Worm (Caenorhabditis elegans) whole organism, L1 larva: ENCODE data around the gene fbxa-156.
A peak's percentile ranks its signal among the peaks of the same experiment; 100 is the strongest.

Experiments
- C04F5.9 ChIP-seq: sonication (generic microtip); optimal IDR thresholded peaks from 2 replicates; lab custom pipeline; 2016; ENCODE audit warnings: missing genetic modification characterization, missing compliant biosample characterization
- C16A3.4 ChIP-seq: fragments of 150-350 bp; optimal IDR thresholded peaks from 2 replicates; lab custom pipeline; 2014; ENCODE audit warnings: missing biosample characterization, missing genetic modification characterization
- C34B4.2 ChIP-seq: sonication (generic microtip); optimal IDR thresholded peaks from 2 replicates; lab custom pipeline; 2017; ENCODE audit warnings: mild to moderate bottlenecking, missing genetic modification characterization, missing compliant biosample characterization
- blmp-1 ChIP-seq: fragments of 150-350 bp; optimal IDR thresholded peaks from 2 replicates; lab custom pipeline; 2014; ENCODE audit warnings: missing biosample characterization, missing genetic modification characterization
- ceh-82 ChIP-seq, 3 experiments: fragments of 150-350 bp in 1 of 3; sonication (generic microtip) in 2 of 3; optimal IDR thresholded peaks; 2 replicates each; lab custom pipeline; 2014 to 2017; ENCODE audit warnings: missing biosample characterization in 3 of 3, missing genetic modification characterization in 3 of 3
- ceh-90 ChIP-seq: sonication (generic microtip); optimal IDR thresholded peaks from 2 replicates; lab custom pipeline; 2016; ENCODE audit warnings: missing genetic modification characterization, missing compliant biosample characterization
- dpl-1 ChIP-seq, 3 experiments: fragments of 150-350 bp in 2 of 3; sonication (generic microtip) in 1 of 3; optimal IDR thresholded peaks; 2 replicates each; lab custom pipeline; 2014 to 2017; ENCODE audit warnings: missing biosample characterization in 3 of 3, missing genetic modification characterization in 3 of 3, missing genetic modification reagents in 3 of 3
- efl-1 ChIP-seq, 4 experiments: fragments of 150-350 bp; optimal IDR thresholded peaks in 3 of 4; peaks in 1 of 4; 1 replicate in 1 of 4; 2 replicates in 3 of 4; lab custom pipeline; 2014; ENCODE audit warnings: missing biosample characterization in 2 of 4, missing genetic modification characterization in 2 of 4, missing genetic modification reagents in 2 of 4
- egl-13 ChIP-seq: sonication (generic microtip); optimal IDR thresholded peaks from 2 replicates; lab custom pipeline; 2016; ENCODE audit warnings: missing genotype, missing genetic modification reagents, missing genetic modification characterization, missing compliant biosample characterization
- elt-3 ChIP-seq, 6 experiments: fragments of 150-350 bp in 1 of 6; sonication (generic microtip); optimal IDR thresholded peaks; 2 replicates each; lab custom pipeline; 2017 to 2018; ENCODE audit warnings: missing biosample characterization in 6 of 6, missing genetic modification characterization in 6 of 6, inconsistent platforms in 1 of 6
- fkh-4 ChIP-seq: sonication (generic microtip); optimal IDR thresholded peaks from 2 replicates; lab custom pipeline; 2016; ENCODE audit warnings: missing compliant biosample characterization, missing genetic modification characterization, borderline replicate concordance
- fkh-8 ChIP-seq: sonication (generic microtip); optimal IDR thresholded peaks from 2 replicates; lab custom pipeline; 2016; ENCODE audit warnings: mild to moderate bottlenecking, missing genetic modification characterization, missing compliant biosample characterization
- grh-1 ChIP-seq: fragments of 200-800 bp; sonication (Bioruptor generic); IDR thresholded peaks from 2 replicates; pipeline ENCODE4 v1.3.6; 2022; ENCODE audit warnings: missing genetic modification reagents, missing genetic modification characterization, missing compliant biosample characterization
- hlh-17 ChIP-seq: fragments of 200-800 bp; sonication (Bioruptor generic); optimal IDR thresholded peaks from 2 replicates; lab custom pipeline; 2018; ENCODE audit warnings: missing genetic modification characterization, mild to moderate bottlenecking, missing compliant biosample characterization, moderate library complexity, borderline replicate concordance
- lin-14 ChIP-seq: fragments of 200-800 bp; sonication (Bioruptor generic); optimal IDR thresholded peaks from 2 replicates; lab custom pipeline; 2018; ENCODE audit warnings: mild to moderate bottlenecking, missing genetic modification characterization, moderate library complexity, missing compliant biosample characterization
- lin-35 ChIP-seq, 2 experiments: fragments of 150-350 bp; optimal IDR thresholded peaks; 2 replicates each; lab custom pipeline; 2014; ENCODE audit warnings: missing biosample characterization in 2 of 2, missing genetic modification characterization in 2 of 2, missing genetic modification reagents in 2 of 2
- lsy-2 ChIP-seq, 2 experiments: fragments of 150-350 bp; optimal IDR thresholded peaks; 2 replicates each; lab custom pipeline; 2014; ENCODE audit warnings: missing biosample characterization in 2 of 2, missing genetic modification characterization in 2 of 2
- mab-9 ChIP-seq: fragments of 200-800 bp; sonication (Bioruptor generic); IDR thresholded peaks from 2 replicates; pipeline ENCODE4 v1.3.6; 2022; ENCODE audit warnings: missing genetic modification reagents, missing genetic modification characterization, missing compliant biosample characterization
- mef-2 ChIP-seq: fragments of 150-350 bp; optimal IDR thresholded peaks from 2 replicates; lab custom pipeline; 2014; ENCODE audit warnings: missing biosample characterization, missing genetic modification characterization
- mep-1 ChIP-seq: fragments of 150-350 bp; optimal IDR thresholded peaks from 2 replicates; lab custom pipeline; 2014; ENCODE audit warnings: missing biosample characterization, missing genetic modification characterization
- nhr-11 ChIP-seq: fragments of 150-350 bp; optimal IDR thresholded peaks from 2 replicates; lab custom pipeline; 2014; ENCODE audit warnings: missing biosample characterization, missing genetic modification characterization
- nhr-12 ChIP-seq: sonication (generic microtip); optimal IDR thresholded peaks from 2 replicates; lab custom pipeline; 2017; ENCODE audit warnings: missing biosample characterization, missing genetic modification characterization
- nhr-19 ChIP-seq: fragments of 200-800 bp; sonication (Bioruptor generic); conservative IDR thresholded peaks from 2 replicates; pipeline ENCODE4 v1.3.6; 2022; ENCODE audit warnings: missing genetic modification characterization, missing compliant biosample characterization
- nhr-20 ChIP-seq: sonication (generic microtip); optimal IDR thresholded peaks from 2 replicates; lab custom pipeline; 2016; ENCODE audit warnings: mild to moderate bottlenecking, missing genetic modification characterization, missing compliant biosample characterization
- nhr-71 ChIP-seq: sonication (generic microtip); optimal IDR thresholded peaks from 2 replicates; lab custom pipeline; 2016; ENCODE audit warnings: mild to moderate bottlenecking, missing genetic modification characterization, moderate library complexity, missing compliant biosample characterization
- nhr-76 ChIP-seq: sonication (generic microtip); optimal IDR thresholded peaks from 2 replicates; lab custom pipeline; 2017; ENCODE audit warnings: missing biosample characterization, missing genetic modification characterization
- nhr-84 ChIP-seq: sonication (generic microtip); optimal IDR thresholded peaks from 2 replicates; lab custom pipeline; 2017; ENCODE audit warnings: missing biosample characterization, missing genetic modification characterization
- nhr-85 ChIP-seq: sonication (generic microtip); peaks from one replicate; lab custom pipeline; 2016; ENCODE audit warnings: missing genetic modification characterization, inconsistent platforms, missing compliant biosample characterization
- pag-3 ChIP-seq: sonication (generic microtip); optimal IDR thresholded peaks from 2 replicates; lab custom pipeline; 2017; ENCODE audit warnings: missing genetic modification characterization, mild to moderate bottlenecking, missing compliant biosample characterization, antibody characterized with exemption, borderline replicate concordance; ENCODE audit not compliant: insufficient read depth
- rnt-1 ChIP-seq: sonication (generic microtip); optimal IDR thresholded peaks from 2 replicates; lab custom pipeline; 2016; ENCODE audit warnings: mild to moderate bottlenecking, missing genetic modification characterization, moderate library complexity, missing compliant biosample characterization
- snpc-4 ChIP-seq: fragments of 150-350 bp; optimal IDR thresholded peaks from 2 replicates; lab custom pipeline; 2014; ENCODE audit warnings: missing biosample characterization, missing genetic modification characterization
- snu-23 ChIP-seq: sonication (generic microtip); optimal IDR thresholded peaks from 2 replicates; lab custom pipeline; 2016; ENCODE audit warnings: missing genetic modification characterization, missing compliant biosample characterization
- sptf-1 ChIP-seq: fragments of 150-350 bp; optimal IDR thresholded peaks from 2 replicates; lab custom pipeline; 2014; ENCODE audit warnings: missing biosample characterization, missing genetic modification characterization
- unc-130 ChIP-seq: fragments of 150-350 bp; optimal IDR thresholded peaks from 2 replicates; lab custom pipeline; 2017; ENCODE audit warnings: missing biosample characterization, missing genetic modification characterization, inconsistent platforms
- unc-62 ChIP-seq: fragments of 150-350 bp; optimal IDR thresholded peaks from 2 replicates; lab custom pipeline; 2014; ENCODE audit warnings: missing biosample characterization, missing genetic modification reagents, missing genetic modification characterization
- vab-15 ChIP-seq: sonication (generic microtip); optimal IDR thresholded peaks from 2 replicates; lab custom pipeline; 2017; ENCODE audit warnings: missing genotype, mild to moderate bottlenecking, missing genetic modification characterization, missing compliant biosample characterization
- xbp-1 ChIP-seq: sonication (generic microtip); optimal IDR thresholded peaks from 2 replicates; lab custom pipeline; 2016; ENCODE audit warnings: missing genetic modification characterization, missing compliant biosample characterization
- ztf-4 ChIP-seq: fragments of 150-350 bp; optimal IDR thresholded peaks from 2 replicates; lab custom pipeline; 2014; ENCODE audit warnings: missing biosample characterization, missing genetic modification characterization

fbxa-156 gene

DNA sequence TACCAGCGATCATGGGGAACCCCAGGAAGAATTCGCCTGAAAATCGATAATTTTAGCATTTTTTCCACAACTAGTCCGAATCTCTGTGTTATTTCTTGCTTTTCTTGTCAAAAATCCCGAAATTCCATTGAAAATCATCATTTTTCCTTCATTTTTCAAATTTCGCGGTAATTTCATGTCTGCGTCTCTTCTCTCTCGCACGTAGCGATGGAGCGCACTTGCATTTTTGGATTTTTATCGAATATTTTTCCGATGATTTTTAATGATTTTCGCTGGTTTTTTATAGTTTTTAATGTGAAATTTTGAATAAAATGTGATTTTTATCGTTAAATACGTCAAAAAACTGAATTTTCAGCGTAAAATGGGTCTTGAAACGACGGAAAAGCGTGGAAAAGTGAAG, 24.8 kb upstream of the fbxa-156 start, which contains the start of gene E01B7.2 (continued):
- TF ChIP-seq blmp-1 (peak; percentile 74), ceh-82 (tag; optimal IDR thresholded peaks at IDR 0.05; lab: Kevin White, UChicago) (peak; percentile 72 to 82 (median 76)), unc-130 (tag; lab: Kevin White, UChicago) (peak; percentile 57), unc-62 (no peak)
- TF ChIP-seq, all 84 proteins: peak for 55

- no peak for TF ChIP-seq grh-1 (GFP tag; lab: Robert Waterston, UW)
- no peak for TF ChIP-seq nhr-76 (tag; lab: Kevin White, UChicago)
- TF ChIP-seq ztf-4 (tag; lab: Kevin White, UChicago): no peak
- TF ChIP-seq vab-15 (tag; lab: Kevin White, UChicago): no peak
- no peak for TF ChIP-seq blmp-1
- TF ChIP-seq snpc-4: no peak
- TF ChIP-seq, all 84 proteins: peak for 0
Observed at ce11 chrV:17918726-17919125, 22.1 kb upstream of the fbxa-156 start, which contains the start of gene C06H5.8. TSS of gene C06H5.8 (plus strand) at chrV:17919026.

DNA sequence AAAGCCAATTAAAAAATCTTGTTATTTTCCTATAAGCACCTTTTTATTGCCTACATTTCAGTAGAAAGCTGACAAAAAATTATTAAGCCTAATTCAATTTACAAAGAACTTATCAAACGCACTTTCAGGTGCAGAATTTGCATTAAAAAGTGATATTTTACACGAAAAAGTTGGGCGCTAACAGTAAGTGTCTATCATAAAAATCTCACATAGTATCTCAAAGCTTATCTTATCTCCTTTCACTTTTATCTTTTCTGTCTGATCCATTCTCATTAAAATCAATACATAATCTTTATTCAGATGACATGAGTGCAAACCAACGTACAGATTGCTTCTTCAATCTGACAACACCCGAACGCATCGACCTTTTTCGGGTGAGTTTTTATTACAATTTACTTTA, 13.4 kb upstream of the fbxa-156 start, which contains the start of gene dcar-1:
TSS of gene dcar-1 (plus strand) at position 301 of the 400 bp plus-strand sequence.
- TF ChIP-seq blmp-1 (peak; percentile 75), nhr-71 (tag; lab: Kevin White, UChicago) (no peak), nhr-11 (tag; lab: Kevin White, UChicago) (no peak), mab-9 (GFP tag; lab: Robert Waterston, UW) (no peak), fkh-8 (tag; lab: Kevin White, UChicago) (no peak), ceh-90 (no peak), nhr-84 (tag; lab: Kevin White, UChicago) (no peak), mep-1 (tag; lab: Kevin White, UChicago) (no peak), hlh-17 (no peak), pag-3 (tag; lab: Kevin White, UChicago) (no peak), elt-3 (tag; optimal IDR thresholded peaks at IDR 0.05; lab: Kevin White, UChicago) (peak in 2 of 6 experiments; percentile 17 to 23), nhr-19 (no peak), xbp-1 (no peak), nhr-20 (no peak)

DNA sequence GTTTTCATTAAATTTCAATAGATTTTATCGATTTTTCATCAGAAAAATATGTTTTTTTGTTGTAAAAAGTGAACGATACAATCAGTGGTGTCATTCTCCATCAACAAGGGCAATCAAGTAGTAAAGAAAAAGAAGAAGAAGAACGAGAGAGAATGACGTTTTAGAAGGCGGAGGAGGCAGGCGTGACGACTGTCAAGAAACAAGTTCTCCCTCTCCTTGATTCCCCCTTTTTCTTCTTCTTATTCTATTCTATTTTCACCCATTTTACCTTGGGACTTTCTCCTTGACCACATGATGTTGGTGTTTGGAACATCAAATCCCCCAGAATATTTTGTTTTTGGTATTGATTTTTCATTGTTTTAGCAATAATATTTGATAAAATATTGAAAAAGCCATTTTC, 9.2 kb upstream of the fbxa-156 start:
- TF ChIP-seq mep-1 (tag; lab: Kevin White, UChicago) (peak; percentile 19), nhr-20 (peak; percentile 38), nhr-12 (tag; lab: Kevin White, UChicago) (no peak), lsy-2 (tag; optimal IDR thresholded peaks at IDR 0.05; lab: Kevin White, UChicago) (peak in 1 of 2 experiments; percentile 18), C16A3.4 (tag; lab: Kevin White, UChicago) (peak; percentile 31), snu-23 (GFP tag; lab: Kevin White, UChicago) (peak; percentile 43), blmp-1 (peak; percentile 97), nhr-71 (tag; lab: Kevin White, UChicago) (peak; percentile 12), egl-13 (tag; lab: Kevin White, UChicago) (no peak), lin-35 (GFP tag; optimal IDR thresholded peaks at IDR 0.05; lab: Kevin White, UChicago) (peak in 1 of 2 experiments; percentile 49), rnt-1 (no peak), sptf-1 (tag; lab: Kevin White, UChicago) (no peak), efl-1 (optimal IDR thresholded peaks at IDR 0.05; lab: Kevin White, UChicago) (no peak), efl-1 (GFP tag; optimal IDR thresholded peaks at IDR 0.05 in 1 of 2; lab: Kevin White, UChicago) (peak in 1 of 2 experiments; percentile 86), fkh-4 (tag; lab: Kevin White, UChicago) (no peak), mef-2 (tag; lab: Kevin White, UChicago) (no peak), lin-14 (GFP tag; lab: Kevin White, UChicago) (peak; percentile 72), C34B4.2 (tag; lab: Kevin White, UChicago) (no peak), dpl-1 (GFP tag; optimal IDR thresholded peaks at IDR 0.05; lab: Kevin White, UChicago) (peak in 1 of 3 experiments; percentile 2), elt-3 (tag; optimal IDR thresholded peaks at IDR 0.05; lab: Kevin White, UChicago) (peak in 1 of 6 experiments; percentile 52), nhr-19 (peak; percentile 7; the same call in 1 of the 2 replicates), nhr-85 (tag; lab: Kevin White, UChicago) (peak; percentile 84), C04F5.9 (no peak)
